Worm (Caenorhabditis elegans): ENCODE data around the gene phat-5.

DNA sequence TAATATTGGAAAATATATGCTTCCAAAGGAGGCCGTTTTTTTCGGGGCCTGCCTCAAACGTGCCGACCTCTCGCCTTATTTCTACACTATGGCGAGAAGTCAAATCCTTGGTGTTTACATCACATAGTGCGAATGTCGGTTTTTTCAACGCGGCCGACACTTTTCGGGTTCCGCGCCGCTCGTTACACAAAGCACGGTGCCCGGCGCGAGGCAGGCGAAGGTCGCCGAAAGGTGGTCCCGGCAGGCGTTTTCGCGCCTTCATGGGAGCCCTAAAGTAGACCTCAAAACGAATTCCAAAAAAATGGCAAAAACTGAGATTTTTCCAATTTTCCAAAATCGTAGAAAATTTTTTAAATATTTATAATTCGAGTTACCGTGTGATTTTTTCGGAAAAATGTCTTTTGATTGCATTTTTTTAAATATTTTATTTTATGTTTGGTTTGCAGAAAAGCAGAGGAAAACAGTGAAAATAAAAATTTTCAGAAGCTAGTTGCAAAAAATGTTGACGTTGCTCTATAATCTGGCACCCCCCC, 3.3 kb upstream of the phat-5 start, which contains the start of gene T05B4.12:
- TF ChIP-seq atf-7 (tag; optimal IDR thresholded peaks at IDR 0.05), result no peak
- TF ChIP-seq F55B11.4 (tag; optimal IDR thresholded peaks at IDR 0.05; ENCODE audit: borderline replicate concordance, insufficient read depth), result no peak
- TF ChIP-seq nfya-1 (tag; optimal IDR thresholded peaks at IDR 0.05; ENCODE audit: borderline replicate concordance, insufficient read depth), result no peak
- TF ChIP-seq F33H1.4 (GFP tag; IDR thresholded peaks at IDR 0.05), result no peak
